Worm (Caenorhabditis elegans) whole organism, L4 larva: Measurements from ENCODE around the gene pgp-11.

Experiments
- T20F7.1 ChIP-seq: fragments of 200-800 bp; sonication (Bioruptor generic); optimal IDR thresholded peaks from 2 replicates; lab custom pipeline; 2018; ENCODE audit warnings: mild to moderate bottlenecking, missing genetic modification characterization, missing compliant biosample characterization
- dmd-8 ChIP-seq: fragments of 200-800 bp; sonication (Bioruptor generic); IDR thresholded peaks from 2 replicates; pipeline ENCODE4 v1.3.6; 2022; ENCODE audit warnings: missing genetic modification characterization, missing compliant biosample characterization
- egl-27 ChIP-seq: sonication (generic microtip); optimal IDR thresholded peaks from 3 replicates; lab custom pipeline; 2017; ENCODE audit warnings: missing biosample characterization, missing genetic modification reagents, missing genetic modification characterization
- hif-1 ChIP-seq, 2 experiments: sonication (generic microtip); optimal IDR thresholded peaks; 2 replicates each; lab custom pipeline; 2016 to 2017; ENCODE audit warnings: missing compliant biosample characterization in 2 of 2, missing genetic modification characterization in 2 of 2, missing genetic modification reagents in 2 of 2, missing genotype in 2 of 2, mild to moderate bottlenecking in 1 of 2
- lim-7 ChIP-seq: fragments of 200-800 bp; sonication (Bioruptor generic); IDR thresholded peaks from 2 replicates; pipeline ENCODE4 v1.3.6; 2022; ENCODE audit warnings: missing genetic modification characterization, missing compliant biosample characterization
- lin-13 ChIP-seq: fragments of 150-350 bp; optimal IDR thresholded peaks from 2 replicates; lab custom pipeline; 2014; ENCODE audit warnings: missing biosample characterization, missing genetic modification reagents, missing genetic modification characterization
- nhr-25 ChIP-seq: sonication (generic microtip); optimal IDR thresholded peaks from 2 replicates; lab custom pipeline; 2017; ENCODE audit warnings: missing genetic modification characterization, mild to moderate bottlenecking, missing compliant biosample characterization, antibody characterized with exemption, moderate library complexity, borderline replicate concordance; ENCODE audit not compliant: insufficient read depth
- tra-1 ChIP-seq: fragments of 200-800 bp; sonication (Bioruptor generic); IDR thresholded peaks from 2 replicates; pipeline ENCODE4 v1.3.6; 2022; ENCODE audit warnings: missing genetic modification reagents, missing genetic modification characterization, missing compliant biosample characterization

DNA sequence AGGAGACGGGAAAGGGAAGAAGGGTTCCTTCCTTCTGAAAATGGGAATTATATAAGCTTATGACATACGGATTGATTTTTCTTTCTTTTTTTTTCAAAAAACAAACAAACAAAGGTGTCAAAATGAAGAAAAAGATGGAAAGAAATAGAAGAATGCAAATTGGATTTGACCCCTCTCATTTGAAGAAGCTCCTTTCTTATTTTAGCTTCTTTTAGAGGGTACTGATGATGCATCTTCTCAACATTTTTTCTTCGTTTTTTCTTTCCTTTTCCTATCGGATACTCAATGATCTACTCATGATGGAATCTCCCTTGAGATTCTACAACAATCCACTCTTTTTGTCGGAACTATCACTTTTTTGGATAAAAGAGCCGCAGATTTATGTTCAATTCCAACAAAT is 13.9 kb downstream of the pgp-11 start:
- TF ChIP-seq tra-1 (GFP tag; lab: Robert Waterston, UW) (no peak), lim-7 (GFP tag; lab: Robert Waterston, UW) (no peak), egl-27 (tag; lab: Kevin White, UChicago) (no peak), lin-13 (GFP tag; lab: Kevin White, UChicago) (no peak), hif-1 (tag; optimal IDR thresholded peaks at IDR 0.05; lab: Kevin White, UChicago) (no peak), T20F7.1 (no peak), nhr-25 (tag; lab: Kevin White, UChicago) (no peak), dmd-8 (GFP tag; lab: Robert Waterston, UW) (no peak)
